Worm (Caenorhabditis elegans) whole organism, early embryonic: ENCODE measurements around the gene fbxa-86.

ENCODE experiments used
- B0310.2 ChIP-seq: sonication (generic microtip); optimal IDR thresholded peaks from 2 replicates; lab custom pipeline; 2016; ENCODE audit warnings: mild to moderate bottlenecking, missing genetic modification characterization, missing compliant biosample characterization
- ama-1 ChIP-seq: fragments of 150-350 bp; optimal IDR thresholded peaks from 2 replicates; lab custom pipeline; 2014
- ceh-13 ChIP-seq: fragments of 200-800 bp; sonication (Bioruptor generic); optimal IDR thresholded peaks from 2 replicates; lab custom pipeline; 2018; ENCODE audit warnings: mild to moderate bottlenecking, missing genetic modification characterization, missing compliant biosample characterization
- flt-1 ChIP-seq: fragments of 200-800 bp; sonication (Bioruptor generic); IDR thresholded peaks from 2 replicates; pipeline ENCODE4 v1.3.6; 2022; ENCODE audit warnings: missing genetic modification characterization, missing compliant biosample characterization
- hmbx-1 ChIP-seq: sonication (generic microtip); optimal IDR thresholded peaks from 2 replicates; lab custom pipeline; 2016; ENCODE audit warnings: mild to moderate bottlenecking, missing genetic modification characterization, missing compliant biosample characterization
- hmg-4 ChIP-seq: fragments of 200-800 bp; sonication (Bioruptor generic); optimal IDR thresholded peaks from 2 replicates; lab custom pipeline; 2018; ENCODE audit warnings: mild to moderate bottlenecking, missing genetic modification characterization, missing compliant biosample characterization
- hnd-1 ChIP-seq: sonication (generic microtip); optimal IDR thresholded peaks from 2 replicates; lab custom pipeline; 2016; ENCODE audit warnings: missing genetic modification characterization, missing compliant biosample characterization
- pes-1 ChIP-seq: fragments of 200-800 bp; sonication (Bioruptor generic); IDR thresholded peaks from 2 replicates; pipeline ENCODE4 v1.3.6; 2022; ENCODE audit warnings: missing genetic modification reagents, missing genetic modification characterization, missing compliant biosample characterization
- scrt-1 ChIP-seq: fragments of 200-800 bp; sonication (Bioruptor generic); IDR thresholded peaks from 2 replicates; pipeline ENCODE4 v1.3.6; 2022; ENCODE audit warnings: missing genetic modification characterization, missing compliant biosample characterization
- tbx-37 ChIP-seq: fragments of 200-800 bp; sonication (Bioruptor generic); conservative IDR thresholded peaks from 2 replicates; pipeline ENCODE4 v1.3.6; 2022; ENCODE audit warnings: missing genetic modification reagents, missing genetic modification characterization, missing compliant biosample characterization

DNA sequence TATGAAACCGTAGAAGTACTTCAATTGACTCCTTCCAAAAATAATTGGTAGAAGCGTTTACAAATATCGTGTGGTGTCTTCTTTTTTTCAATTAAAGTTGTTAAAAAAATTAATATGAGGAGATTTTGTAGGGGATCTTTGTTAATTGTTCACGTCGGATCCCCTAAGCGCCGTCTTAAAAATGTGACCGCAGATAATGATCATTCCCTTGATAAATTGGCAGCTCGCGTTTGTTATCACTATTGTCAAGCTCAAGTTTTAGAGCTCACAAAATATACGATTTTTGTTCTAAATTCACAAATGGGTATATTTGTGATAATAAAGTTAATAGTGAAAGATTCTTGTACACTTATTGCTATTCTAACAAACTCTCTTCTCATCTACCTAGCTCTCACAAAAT, 28.8 kb downstream of the fbxa-86 start, which contains the start of gene str-159:
- TF ChIP-seq pes-1 (GFP tag; lab: Robert Waterston, UW) (no peak), ama-1 (lab: Kevin White, UChicago) (no peak), flt-1 (GFP tag; lab: Robert Waterston, UW) (no peak), ceh-13 (GFP tag; lab: Kevin White, UChicago) (no peak), hmg-4 (GFP tag; lab: Kevin White, UChicago) (no peak), B0310.2 (tag; lab: Kevin White, UChicago) (no peak), tbx-37 (GFP tag; lab: Robert Waterston, UW) (no peak), hnd-1 (tag; lab: Kevin White, UChicago) (no peak), scrt-1 (GFP tag; lab: Robert Waterston, UW) (no peak), hmbx-1 (no peak)
